Worm (Caenorhabditis elegans): Measurements from ENCODE around the gene F46B6.12.

Gene F46B6.12

ce11 chrV:9768828-9769778 lies 6.5 kb downstream of the F46B6.12 start, which contains the start of gene unc-42:
unc-42 (minus strand) TSS chrV:9769391.
- TF ChIP-seq pha-4 (tag; optimal IDR thresholded peaks at IDR 0.05) (no peak), zip-8 (tag; optimal IDR thresholded peaks at IDR 0.05) (no peak), unc-120 (tag; optimal IDR thresholded peaks at IDR 0.05; ENCODE audit: poor library complexity, severe bottlenecking) (no peak), ces-1 (GFP tag; optimal IDR thresholded peaks at IDR 0.05) (peak; percentile 100)

- TF ChIP-seq zip-8 (tag; optimal IDR thresholded peaks at IDR 0.05) (peak; percentile 50), tbx-8 (GFP tag; optimal IDR thresholded peaks at IDR 0.05) (no peak), sem-2 (GFP tag; optimal IDR thresholded peaks at IDR 0.05) (no peak), ces-1 (GFP tag; optimal IDR thresholded peaks at IDR 0.05) (peak; percentile 100)
Measured at ce11 chrV:9767941-9768340, 7.7 kb downstream of the F46B6.12 start.

ce11 chrV:9765622-9766021 lies 10.0 kb downstream of the F46B6.12 start:
- TF ChIP-seq sem-2 (GFP tag; optimal IDR thresholded peaks at IDR 0.05) (no peak), unc-39 (tag; optimal IDR thresholded peaks at IDR 0.05) (no peak), lsy-2 (tag; optimal IDR thresholded peaks at IDR 0.05) (peak; percentile 46), ces-1 (GFP tag; optimal IDR thresholded peaks at IDR 0.05) (peak; percentile 100), tbx-8 (GFP tag; optimal IDR thresholded peaks at IDR 0.05) (no peak), nhr-12 (tag; optimal IDR thresholded peaks at IDR 0.05) (no peak), cnd-1 (tag; optimal IDR thresholded peaks at IDR 0.05) (no peak), sptf-1 (tag; optimal IDR thresholded peaks at IDR 0.05) (no peak), zip-8 (tag; optimal IDR thresholded peaks at IDR 0.05) (no peak), lin-32 (GFP tag; optimal IDR thresholded peaks at IDR 0.05) (no peak), ceh-43 (GFP tag; optimal IDR thresholded peaks at IDR 0.05) (no peak), snpc-4 (tag; optimal IDR thresholded peaks at IDR 0.05) (no peak)

ce11 chrV:9764552-9764951 lies 11.1 kb downstream of the F46B6.12 start:
- no peak for TF ChIP-seq ham-2 (GFP tag; optimal IDR thresholded peaks at IDR 0.05)
- no peak for TF ChIP-seq zip-8 (tag; optimal IDR thresholded peaks at IDR 0.05)
- no peak for TF ChIP-seq hlh-1 (tag; optimal IDR thresholded peaks at IDR 0.05)
- no peak for TF ChIP-seq cnd-1 (tag; optimal IDR thresholded peaks at IDR 0.05)

ce11 chrV:9763759-9764158 lies 11.9 kb downstream of the F46B6.12 start:
- no peak for TF ChIP-seq M03D4.4 (tag; optimal IDR thresholded peaks at IDR 0.05)
- TF ChIP-seq ces-1 (GFP tag; optimal IDR thresholded peaks at IDR 0.05) = peak; percentile 94

ce11 chrV:9758437-9758836 lies 17.2 kb downstream of the F46B6.12 start:
- peak; percentile 74 for TF ChIP-seq blmp-1 (tag; optimal IDR thresholded peaks at IDR 0.05)
- no peak for TF ChIP-seq ham-2 (GFP tag; optimal IDR thresholded peaks at IDR 0.05)
- TF ChIP-seq unc-62 (GFP tag; optimal IDR thresholded peaks at IDR 0.05) = no peak

ce11 chrV:9757884-9758283 lies 17.8 kb downstream of the F46B6.12 start, which contains the start of gene F58E6.11:
F58E6.11 (minus strand) TSS chrV:9757984.
- no peak for TF ChIP-seq pha-4 (tag; optimal IDR thresholded peaks at IDR 0.05)
- no peak for TF ChIP-seq ztf-11 (tag; optimal IDR thresholded peaks at IDR 0.05)

- TF ChIP-seq unc-62 (GFP tag; optimal IDR thresholded peaks at IDR 0.05) (no peak), nhr-76 (tag; optimal IDR thresholded peaks at IDR 0.05) (no peak), blmp-1 (tag; optimal IDR thresholded peaks at IDR 0.05) (no peak), nhr-237 (tag; optimal IDR thresholded peaks at IDR 0.05) (no peak), zip-8 (tag; optimal IDR thresholded peaks at IDR 0.05) (no peak), cnd-1 (tag; optimal IDR thresholded peaks at IDR 0.05) (no peak), lin-13 (tag; optimal IDR thresholded peaks at IDR 0.05) (no peak), M03D4.4 (tag; optimal IDR thresholded peaks at IDR 0.05) (no peak), nhr-2 (tag; optimal IDR thresholded peaks at IDR 0.05) (no peak), nhr-12 (tag; optimal IDR thresholded peaks at IDR 0.05) (no peak), bed-3 (GFP tag; optimal IDR thresholded peaks at IDR 0.05) (no peak), elt-3 (tag; optimal IDR thresholded peaks at IDR 0.05) (no peak), mep-1 (tag; optimal IDR thresholded peaks at IDR 0.05) (no peak), ceh-83 (GFP tag; optimal IDR thresholded peaks at IDR 0.05) (no peak), ces-1 (GFP tag; optimal IDR thresholded peaks at IDR 0.05) (no peak), ceh-39 (tag; optimal IDR thresholded peaks at IDR 0.05) (no peak), unc-39 (tag; optimal IDR thresholded peaks at IDR 0.05) (no peak)
Measured at ce11 chrV:9756242-9756641, 19.4 kb downstream of the F46B6.12 start, which contains the start of gene hrg-3. hrg-3 (plus strand) TSS chrV:9756468.
